Worm (Caenorhabditis elegans) whole organism, L4 larva: Measurements from ENCODE around the gene rol-8.

Experiments used
- dpl-1 ChIP-seq: fragments of 150-350 bp; optimal IDR thresholded peaks from 2 replicates; lab custom pipeline; 2014; ENCODE audit warnings: missing biosample characterization, missing genetic modification reagents, missing genetic modification characterization
- nhr-237 ChIP-seq: sonication (generic microtip); optimal IDR thresholded peaks from 2 replicates; lab custom pipeline; 2017; ENCODE audit warnings: missing biosample characterization, missing genetic modification characterization
- nhr-77 ChIP-seq: fragments of 150-350 bp; optimal IDR thresholded peaks from 2 replicates; lab custom pipeline; 2014; ENCODE audit warnings: missing biosample characterization, missing genetic modification characterization
- unc-130 ChIP-seq: sonication (generic microtip); optimal IDR thresholded peaks from 2 replicates; lab custom pipeline; 2016; ENCODE audit warnings: missing genetic modification reagents, missing genetic modification characterization, missing compliant biosample characterization

- TF ChIP-seq nhr-77 (tag; lab: Kevin White, UChicago) (peak; percentile 78), nhr-237 (tag; lab: Kevin White, UChicago) (no peak), unc-130 (no peak), dpl-1 (GFP tag; lab: Kevin White, UChicago) (no peak)
Observed at ce11 chrII:7554716-7555247, 10.9 kb downstream of the rol-8 start.
